Worm (Caenorhabditis elegans) whole organism, L2 larva: Measurements from ENCODE around the gene F40G9.19.

Experiments
- R02D3.7 ChIP-seq: fragments of 150-350 bp; optimal IDR thresholded peaks from 2 replicates; lab custom pipeline; 2014; ENCODE audit warnings: missing biosample characterization, missing genetic modification characterization
- Y55F3AM.14 ChIP-seq: fragments of 200-800 bp; sonication (Bioruptor generic); optimal IDR thresholded peaks from 2 replicates; lab custom pipeline; 2018; ENCODE audit warnings: mild to moderate bottlenecking, missing genetic modification characterization, missing compliant biosample characterization
- ZK546.5 ChIP-seq: sonication (generic microtip); optimal IDR thresholded peaks from 2 replicates; lab custom pipeline; 2017; ENCODE audit warnings: missing biosample characterization, missing genetic modification characterization
- alr-1 ChIP-seq: fragments of 150-350 bp; optimal IDR thresholded peaks from 2 replicates; lab custom pipeline; 2014; ENCODE audit warnings: missing biosample characterization, missing genetic modification characterization
- ama-1 ChIP-seq: fragments of 150-350 bp; optimal IDR thresholded peaks from 2 replicates; lab custom pipeline; 2018; ENCODE audit warnings: inconsistent platforms
- blmp-1 ChIP-seq: sonication (generic microtip); optimal IDR thresholded peaks from 2 replicates; lab custom pipeline; 2017; ENCODE audit warnings: missing genetic modification characterization, mild to moderate bottlenecking, missing compliant biosample characterization, antibody characterized with exemption, moderate library complexity; ENCODE audit not compliant: insufficient read depth
- ceh-16 ChIP-seq: fragments of 150-350 bp; optimal IDR thresholded peaks from 2 replicates; lab custom pipeline; 2014; ENCODE audit warnings: missing biosample characterization, missing genetic modification characterization
- ceh-82 ChIP-seq: fragments of 150-350 bp; optimal IDR thresholded peaks from 2 replicates; lab custom pipeline; 2014; ENCODE audit warnings: missing biosample characterization, missing genetic modification characterization
- crh-2 ChIP-seq: sonication (generic microtip); optimal IDR thresholded peaks from 2 replicates; lab custom pipeline; 2017; ENCODE audit warnings: missing biosample characterization, missing genetic modification characterization
- egl-27 ChIP-seq: sonication (generic microtip); optimal IDR thresholded peaks from 3 replicates; lab custom pipeline; 2017; ENCODE audit warnings: missing biosample characterization, missing genetic modification reagents, missing genetic modification characterization
- elt-1 ChIP-seq: fragments of 150-350 bp; optimal IDR thresholded peaks from 2 replicates; lab custom pipeline; 2014; ENCODE audit warnings: missing biosample characterization, missing genetic modification characterization
- elt-3 ChIP-seq: sonication (generic microtip); optimal IDR thresholded peaks from 2 replicates; lab custom pipeline; 2017; ENCODE audit warnings: missing biosample characterization, missing genetic modification characterization
- fos-1 ChIP-seq: fragments of 150-350 bp; optimal IDR thresholded peaks from 2 replicates; lab custom pipeline; 2014; ENCODE audit warnings: missing biosample characterization, missing genetic modification characterization
- gmeb-1 ChIP-seq: fragments of 150-350 bp; optimal IDR thresholded peaks from 2 replicates; lab custom pipeline; 2014; ENCODE audit warnings: missing biosample characterization, missing genetic modification characterization
- lin-11 ChIP-seq: fragments of 150-350 bp; sonication (generic microtip); optimal IDR thresholded peaks from 2 replicates; lab custom pipeline; 2014; ENCODE audit warnings: missing biosample characterization, missing genetic modification characterization, inconsistent platforms, mixed read lengths
- lin-13 ChIP-seq: fragments of 150-350 bp; optimal IDR thresholded peaks from 2 replicates; lab custom pipeline; 2014; ENCODE audit warnings: missing biosample characterization, missing genetic modification reagents, missing genetic modification characterization
- lin-39 ChIP-seq: fragments of 150-350 bp; optimal IDR thresholded peaks from 2 replicates; lab custom pipeline; 2014; ENCODE audit warnings: missing biosample characterization, missing genetic modification reagents, missing genetic modification characterization
- lsy-2 ChIP-seq, 2 experiments: fragments of 150-350 bp in 1 of 2; sonication (generic microtip) in 1 of 2; optimal IDR thresholded peaks; 2 replicates each; lab custom pipeline; 2014 to 2017; ENCODE audit warnings: missing biosample characterization in 2 of 2, missing genetic modification characterization in 2 of 2
- mab-5 ChIP-seq: fragments of 150-350 bp; optimal IDR thresholded peaks from 2 replicates; lab custom pipeline; 2014; ENCODE audit warnings: missing biosample characterization, missing genetic modification characterization
- mbf-1 ChIP-seq: sonication (generic microtip); optimal IDR thresholded peaks from 2 replicates; lab custom pipeline; 2017; ENCODE audit warnings: missing biosample characterization, missing genetic modification characterization
- mdl-1 ChIP-seq, 2 experiments: fragments of 150-350 bp in 1 of 2; sonication (generic microtip) in 1 of 2; optimal IDR thresholded peaks; 2 replicates each; lab custom pipeline; 2017; ENCODE audit warnings: missing biosample characterization in 2 of 2, missing genetic modification characterization in 2 of 2
- nhr-10 ChIP-seq: sonication (generic microtip); optimal IDR thresholded peaks from 2 replicates; lab custom pipeline; 2017; ENCODE audit warnings: missing biosample characterization, missing genetic modification characterization
- nhr-11 ChIP-seq: fragments of 150-350 bp; optimal IDR thresholded peaks from 2 replicates; lab custom pipeline; 2014; ENCODE audit warnings: missing biosample characterization, missing genetic modification characterization
- nhr-12 ChIP-seq: fragments of 150-350 bp; optimal IDR thresholded peaks from 2 replicates; lab custom pipeline; 2014; ENCODE audit warnings: missing biosample characterization, missing genetic modification characterization
- nhr-129 ChIP-seq: fragments of 150-350 bp; optimal IDR thresholded peaks from 2 replicates; lab custom pipeline; 2014; ENCODE audit warnings: missing biosample characterization, missing genetic modification characterization
- nhr-23 ChIP-seq: fragments of 150-350 bp; optimal IDR thresholded peaks from 2 replicates; lab custom pipeline; 2014; ENCODE audit warnings: missing biosample characterization, missing genetic modification reagents, missing genetic modification characterization
- nhr-237 ChIP-seq: fragments of 150-350 bp; optimal IDR thresholded peaks from 2 replicates; lab custom pipeline; 2014; ENCODE audit warnings: missing biosample characterization, missing genetic modification characterization
- nhr-25 ChIP-seq: fragments of 150-350 bp; sonication (generic microtip); optimal IDR thresholded peaks from 3 replicates; lab custom pipeline; 2014; ENCODE audit warnings: missing biosample characterization, missing genetic modification characterization
- nhr-6 ChIP-seq: fragments of 150-350 bp; optimal IDR thresholded peaks from 2 replicates; lab custom pipeline; 2014; ENCODE audit warnings: missing biosample characterization, missing genetic modification characterization
- nhr-77 ChIP-seq: fragments of 150-350 bp; optimal IDR thresholded peaks from 2 replicates; lab custom pipeline; 2014; ENCODE audit warnings: missing biosample characterization, missing genetic modification characterization
- peb-1 ChIP-seq: fragments of 150-350 bp; optimal IDR thresholded peaks from 2 replicates; lab custom pipeline; 2014; ENCODE audit warnings: missing biosample characterization, missing genetic modification characterization
- skn-1 ChIP-seq: sonication (generic microtip); optimal IDR thresholded peaks from 2 replicates; lab custom pipeline; 2017; ENCODE audit warnings: missing biosample characterization, missing genetic modification characterization
- unc-39 ChIP-seq: fragments of 150-350 bp; optimal IDR thresholded peaks from 2 replicates; lab custom pipeline; 2014; ENCODE audit warnings: missing biosample characterization, missing genetic modification characterization
- unc-55 ChIP-seq: fragments of 150-350 bp; sonication (generic microtip); optimal IDR thresholded peaks from 3 replicates; lab custom pipeline; 2014; ENCODE audit warnings: missing biosample characterization, missing genetic modification reagents, missing genetic modification characterization
- unc-62 ChIP-seq: fragments of 150-350 bp; optimal IDR thresholded peaks from 2 replicates; lab custom pipeline; 2014; ENCODE audit warnings: missing biosample characterization, missing genetic modification reagents, missing genetic modification characterization
- zag-1 ChIP-seq: fragments of 150-350 bp; optimal IDR thresholded peaks from 2 replicates; lab custom pipeline; 2014; ENCODE audit warnings: missing biosample characterization, missing genetic modification characterization
- ztf-11 ChIP-seq: sonication (generic microtip); optimal IDR thresholded peaks from 2 replicates; lab custom pipeline; 2017; ENCODE audit warnings: missing biosample characterization, missing genetic modification characterization
- ztf-4 ChIP-seq: fragments of 150-350 bp; optimal IDR thresholded peaks from 2 replicates; lab custom pipeline; 2014; ENCODE audit warnings: missing biosample characterization, missing genetic modification characterization

F40G9.19 gene

ce11 chrIII:146369-146768 lies 27.2 kb upstream of the F40G9.19 start, which contains the start of gene fbxb-84:
fbxb-84 (minus strand) TSS chrIII:146469.
- TF ChIP-seq nhr-129 (tag; lab: Kevin White, UChicago) (no peak), mdl-1 (tag; optimal IDR thresholded peaks at IDR 0.05; lab: Kevin White, UChicago) (no peak), lin-13 (GFP tag; lab: Kevin White, UChicago) (no peak), egl-27 (tag; lab: Kevin White, UChicago) (no peak), nhr-12 (tag; lab: Kevin White, UChicago) (no peak), ztf-11 (tag; lab: Kevin White, UChicago) (no peak), elt-1 (tag; lab: Kevin White, UChicago) (no peak), lin-39 (tag; lab: Kevin White, UChicago) (no peak), nhr-23 (no peak), peb-1 (tag; lab: Kevin White, UChicago) (no peak), nhr-237 (tag; lab: Kevin White, UChicago) (no peak), ama-1 (lab: Kevin White, UChicago) (no peak), unc-55 (GFP tag; lab: Kevin White, UChicago) (no peak), crh-2 (tag; lab: Kevin White, UChicago) (no peak), zag-1 (tag; lab: Kevin White, UChicago) (no peak), nhr-11 (no peak), gmeb-1 (tag; lab: Kevin White, UChicago) (no peak), R02D3.7 (tag; lab: Kevin White, UChicago) (no peak), unc-39 (tag; lab: Kevin White, UChicago) (no peak), blmp-1 (no peak)

- peak; percentile 65 for TF ChIP-seq fos-1 (tag; lab: Kevin White, UChicago)
- TF ChIP-seq ama-1 (lab: Kevin White, UChicago): no peak
- TF ChIP-seq ztf-4 (tag; lab: Kevin White, UChicago): no peak
- no peak for TF ChIP-seq alr-1 (tag; lab: Kevin White, UChicago)
- no peak for TF ChIP-seq unc-62 (GFP tag; lab: Kevin White, UChicago)
- TF ChIP-seq nhr-10: no peak
- peak; percentile 4 for TF ChIP-seq gmeb-1 (tag; lab: Kevin White, UChicago)
- TF ChIP-seq nhr-23: no peak
- no peak for TF ChIP-seq lin-39 (tag; lab: Kevin White, UChicago)
- no peak for TF ChIP-seq lin-13 (GFP tag; lab: Kevin White, UChicago)
Measured at ce11 chrIII:147570-148076, 26.0 kb upstream of the F40G9.19 start, which contains the start of gene sqst-5. sqst-5 (minus strand) TSS chrIII:147620.

- TF ChIP-seq elt-3 (tag; lab: Kevin White, UChicago) (no peak), nhr-6 (no peak), mab-5 (tag; lab: Kevin White, UChicago) (no peak), nhr-77 (no peak), ceh-82 (tag; lab: Kevin White, UChicago) (no peak), nhr-25 (no peak)
- TF ChIP-seq, all 48 proteins: peak for 0
Measured at ce11 chrIII:149132-149531, 24.5 kb upstream of the F40G9.19 start.

- no peak for TF ChIP-seq gmeb-1 (tag; lab: Kevin White, UChicago)
- no peak for TF ChIP-seq lin-11 (tag; lab: Kevin White, UChicago)
- TF ChIP-seq lsy-2 (tag; optimal IDR thresholded peaks at IDR 0.05; lab: Kevin White, UChicago): no peak
- TF ChIP-seq mbf-1 (tag; lab: Kevin White, UChicago): no peak
- TF ChIP-seq ztf-11 (tag; lab: Kevin White, UChicago): no peak
- TF ChIP-seq nhr-12 (tag; lab: Kevin White, UChicago): no peak
- TF ChIP-seq ceh-16 (tag; lab: Kevin White, UChicago): no peak
- no peak for TF ChIP-seq nhr-25
- TF ChIP-seq skn-1 (tag; lab: Kevin White, UChicago): no peak
- no peak for TF ChIP-seq elt-1 (tag; lab: Kevin White, UChicago)
- no peak for TF ChIP-seq nhr-77
- TF ChIP-seq ZK546.5 (tag; lab: Kevin White, UChicago): no peak
- TF ChIP-seq R02D3.7 (tag; lab: Kevin White, UChicago): no peak
- TF ChIP-seq ztf-4 (tag; lab: Kevin White, UChicago): no peak
- TF ChIP-seq blmp-1: no peak
- no peak for TF ChIP-seq ama-1 (lab: Kevin White, UChicago)
- no peak for TF ChIP-seq mdl-1 (tag; optimal IDR thresholded peaks at IDR 0.05; lab: Kevin White, UChicago)
- no peak for TF ChIP-seq crh-2 (tag; lab: Kevin White, UChicago)
- TF ChIP-seq Y55F3AM.14: no peak
- no peak for TF ChIP-seq fos-1 (tag; lab: Kevin White, UChicago)
- TF ChIP-seq, all 48 proteins: peak for 0
Measured at ce11 chrIII:151084-151483, 22.5 kb upstream of the F40G9.19 start.
